Fruit fly (Drosophila melanogaster) whole organism, embryonic: ENCODE data around the gene Gyc89Da.

ENCODE experiments used
- Aef1 ChIP-seq: fragments of 200-800 bp; sonication (Bioruptor generic); IDR thresholded peaks from 3 replicates; pipeline ENCODE4 v1.3.6; 2022; ENCODE audit warnings: missing biosample characterization, missing genetic modification characterization
- Bdp1 ChIP-seq: fragments of 200-800 bp; sonication (Bioruptor generic); optimal IDR thresholded peaks from 3 replicates; lab custom pipeline; 2016; ENCODE audit warnings: missing biosample characterization, missing genetic modification characterization
- BtbVII ChIP-seq: fragments of 200-800 bp; sonication (Bioruptor generic); optimal IDR thresholded peaks from 3 replicates; lab custom pipeline; 2017; ENCODE audit warnings: missing biosample characterization, mild to moderate bottlenecking, missing genetic modification characterization
- CG11085 ChIP-seq: fragments of 200-800 bp; sonication (Bioruptor generic); IDR thresholded peaks from 2 replicates; pipeline ENCODE4 v1.3.6; 2022; ENCODE audit warnings: missing biosample characterization, missing genetic modification characterization
- CG11247 ChIP-seq: fragments of 200-800 bp; sonication (Bioruptor generic); IDR thresholded peaks from 2 replicates; pipeline ENCODE4 v1.3.6; 2022; ENCODE audit warnings: missing biosample characterization, missing genetic modification characterization
- CG12071 ChIP-seq: fragments of 200-800 bp; sonication (Bioruptor generic); optimal IDR thresholded peaks from 3 replicates; lab custom pipeline; 2018; ENCODE audit warnings: missing biosample characterization, mild to moderate bottlenecking, missing genetic modification characterization
- CG13123 ChIP-seq: fragments of 200-800 bp; sonication (Bioruptor generic); optimal IDR thresholded peaks from 2 replicates; lab custom pipeline; 2016; ENCODE audit warnings: missing biosample characterization, missing genetic modification characterization
- CG13287 ChIP-seq: fragments of 200-800 bp; sonication (Bioruptor generic); IDR thresholded peaks from 2 replicates; pipeline ENCODE4 v1.3.6; 2022; ENCODE audit warnings: missing biosample characterization, missing genetic modification characterization; ENCODE audit not compliant: partially characterized antibody
- CG13624 ChIP-seq: fragments of 200-800 bp; sonication (Bioruptor generic); optimal IDR thresholded peaks from 2 replicates; lab custom pipeline; 2016; ENCODE audit warnings: missing biosample characterization, missing genetic modification characterization
- CG14710 ChIP-seq: fragments of 200-800 bp; sonication (Bioruptor generic); optimal IDR thresholded peaks from 3 replicates; lab custom pipeline; 2019; ENCODE audit warnings: missing biosample characterization, mild to moderate bottlenecking, missing genetic modification characterization, moderate library complexity
- CG15514 ChIP-seq: fragments of 200-800 bp; sonication (Bioruptor generic); optimal IDR thresholded peaks from 3 replicates; lab custom pipeline; 2017; ENCODE audit warnings: missing biosample characterization, missing genetic modification characterization, mild to moderate bottlenecking, moderate library complexity, missing genetic modification reagents
- CG1603 ChIP-seq: fragments of 200-800 bp; sonication (Bioruptor generic); optimal IDR thresholded peaks from 2 replicates; lab custom pipeline; 2019; ENCODE audit warnings: missing biosample characterization, mild to moderate bottlenecking, missing genetic modification characterization, moderate library complexity
- CG17359 ChIP-seq: fragments of 200-800 bp; sonication (Bioruptor generic); optimal IDR thresholded peaks from 3 replicates; lab custom pipeline; 2018; ENCODE audit warnings: missing biosample characterization, mild to moderate bottlenecking, missing genetic modification characterization, moderate library complexity
- CG17385 ChIP-seq: fragments of 200-800 bp; sonication (Bioruptor generic); optimal IDR thresholded peaks from 3 replicates; lab custom pipeline; 2018; ENCODE audit warnings: missing biosample characterization, mild to moderate bottlenecking, missing genetic modification characterization
- CG17612 ChIP-seq: fragments of 200-800 bp; sonication (Bioruptor generic); IDR thresholded peaks from 2 replicates; pipeline ENCODE4 v1.3.6; 2022; ENCODE audit warnings: missing biosample characterization, missing genetic modification characterization
- CG17829 ChIP-seq: fragments of 200-800 bp; optimal IDR thresholded peaks from 2 replicates; lab custom pipeline; 2019; ENCODE audit warnings: missing biosample characterization, mild to moderate bottlenecking, missing genetic modification characterization, moderate library complexity
- CG1832 ChIP-seq: fragments of 200-800 bp; sonication (Bioruptor generic); optimal IDR thresholded peaks from 2 replicates; lab custom pipeline; 2017; ENCODE audit warnings: missing biosample characterization, mild to moderate bottlenecking, missing genetic modification characterization, inconsistent platforms
- CG2712 ChIP-seq: fragments of 200-800 bp; optimal IDR thresholded peaks from 3 replicates; lab custom pipeline; 2019; ENCODE audit warnings: missing biosample characterization, mild to moderate bottlenecking, missing genetic modification characterization, moderate library complexity
- CG3281 ChIP-seq: fragments of 200-800 bp; sonication (Bioruptor generic); optimal IDR thresholded peaks from 3 replicates; lab custom pipeline; 2017; ENCODE audit warnings: missing biosample characterization, mild to moderate bottlenecking, missing genetic modification characterization
- CG43689 ChIP-seq: fragments of 200-800 bp; sonication (Bioruptor generic); IDR thresholded peaks from 2 replicates; pipeline ENCODE4 v1.3.6; 2022; ENCODE audit warnings: missing biosample characterization, missing genetic modification characterization
- CG4707 ChIP-seq: fragments of 200-800 bp; sonication (Bioruptor generic); optimal IDR thresholded peaks from 2 replicates; lab custom pipeline; 2018; ENCODE audit warnings: missing biosample characterization, mild to moderate bottlenecking, missing genetic modification characterization, moderate library complexity
- CG6175 ChIP-seq: fragments of 200-800 bp; sonication (Bioruptor generic); IDR thresholded peaks from 3 replicates; pipeline ENCODE4 v1.3.6; 2022; ENCODE audit warnings: missing biosample characterization, missing genetic modification characterization
- CG6791 ChIP-seq: fragments of 200-800 bp; sonication (Bioruptor generic); IDR thresholded peaks from 3 replicates; pipeline ENCODE4 v1.3.6; 2022; ENCODE audit warnings: missing biosample characterization, missing genetic modification characterization; ENCODE audit not compliant: partially characterized antibody
- CG7928 ChIP-seq: fragments of 200-800 bp; sonication (Bioruptor generic); optimal IDR thresholded peaks from 2 replicates; lab custom pipeline; 2017; ENCODE audit warnings: missing biosample characterization, mild to moderate bottlenecking, missing genetic modification characterization
- CG8281 ChIP-seq: fragments of 200-800 bp; sonication (Bioruptor generic); optimal IDR thresholded peaks from 2 replicates; lab custom pipeline; 2018; ENCODE audit warnings: missing biosample characterization, mild to moderate bottlenecking, missing genetic modification characterization, moderate library complexity
- CG8359 ChIP-seq: fragments of 200-800 bp; sonication (Bioruptor generic); optimal IDR thresholded peaks from 2 replicates; lab custom pipeline; 2017; ENCODE audit warnings: missing biosample characterization, mild to moderate bottlenecking, missing genetic modification characterization, borderline replicate concordance
- CG8924 ChIP-seq: fragments of 200-800 bp; optimal IDR thresholded peaks from 3 replicates; lab custom pipeline; 2019; ENCODE audit warnings: missing biosample characterization, mild to moderate bottlenecking, missing genetic modification characterization, moderate library complexity
- CG8944 ChIP-seq: fragments of 200-800 bp; sonication (Bioruptor generic); optimal IDR thresholded peaks from 3 replicates; lab custom pipeline; 2016; ENCODE audit warnings: missing biosample characterization, missing genetic modification characterization
- CkIIα-i1 ChIP-seq: fragments of 200-800 bp; sonication (Bioruptor generic); IDR thresholded peaks from 2 replicates; pipeline ENCODE4 v1.3.6; 2022; ENCODE audit warnings: missing biosample characterization, missing genetic modification characterization
- CrebB ChIP-seq: fragments of 200-800 bp; sonication (Bioruptor generic); optimal IDR thresholded peaks from 3 replicates; lab custom pipeline; 2018; ENCODE audit warnings: missing biosample characterization, mild to moderate bottlenecking, missing genetic modification characterization
- Doc2 ChIP-seq: fragments of 200-800 bp; sonication (Bioruptor generic); IDR thresholded peaks from 2 replicates; pipeline ENCODE4 v1.3.6; 2022; ENCODE audit warnings: missing biosample characterization, missing genetic modification characterization
- Dref ChIP-seq: fragments of 200-800 bp; sonication (Bioruptor generic); IDR thresholded peaks from 2 replicates; pipeline ENCODE4 v1.3.6; 2022; ENCODE audit warnings: missing biosample characterization, missing genetic modification characterization
- ERR ChIP-seq: fragments of 200-800 bp; sonication (Bioruptor generic); optimal IDR thresholded peaks from 2 replicates; lab custom pipeline; 2016; ENCODE audit warnings: missing biosample characterization, missing genetic modification characterization
- GATAe ChIP-seq: fragments of 200-800 bp; sonication (Bioruptor generic); conservative IDR thresholded peaks from 2 replicates; pipeline ENCODE4 v1.3.6; 2022; ENCODE audit warnings: missing biosample characterization, missing genetic modification characterization
- Hmx ChIP-seq: fragments of 200-800 bp; sonication (Bioruptor generic); optimal IDR thresholded peaks from 2 replicates; lab custom pipeline; 2016; ENCODE audit warnings: missing biosample characterization, missing genetic modification characterization
- Lhr ChIP-seq: fragments of 200-800 bp; sonication (Bioruptor generic); optimal IDR thresholded peaks from 3 replicates; lab custom pipeline; 2017; ENCODE audit warnings: mild to moderate bottlenecking, missing biosample characterization, missing genetic modification reagents, missing genetic modification characterization
- MBD-R2 ChIP-seq: fragments of 200-800 bp; sonication (Bioruptor generic); IDR thresholded peaks from 2 replicates; pipeline ENCODE4 v1.3.6; 2022; ENCODE audit warnings: missing biosample characterization, missing genetic modification characterization
- PHDP ChIP-seq: fragments of 200-800 bp; sonication (Bioruptor generic); optimal IDR thresholded peaks from 3 replicates; lab custom pipeline; 2018; ENCODE audit warnings: missing biosample characterization, mild to moderate bottlenecking, missing genetic modification characterization, moderate library complexity
- Rx ChIP-seq: fragments of 200-800 bp; sonication (Bioruptor generic); IDR thresholded peaks from 2 replicates; pipeline ENCODE4 v1.3.6; 2022; ENCODE audit warnings: missing biosample characterization, missing genetic modification characterization
- cas ChIP-seq: fragments of 200-800 bp; sonication (Bioruptor generic); IDR thresholded peaks from 2 replicates; pipeline ENCODE4 v1.3.6; 2022; ENCODE audit warnings: missing biosample characterization, missing genetic modification characterization
- ci ChIP-seq: fragments of 200-800 bp; sonication (Bioruptor generic); IDR thresholded peaks from 3 replicates; pipeline ENCODE4 v1.3.6; 2022; ENCODE audit warnings: missing biosample characterization, missing genetic modification characterization
- exex ChIP-seq: fragments of 200-800 bp; sonication (Bioruptor generic); optimal IDR thresholded peaks from 4 replicates; lab custom pipeline; 2018; ENCODE audit warnings: missing biosample characterization, mild to moderate bottlenecking, missing genetic modification characterization, moderate library complexity
- gfzf ChIP-seq: fragments of 200-800 bp; sonication (Bioruptor generic); optimal IDR thresholded peaks from 2 replicates; lab custom pipeline; 2016; ENCODE audit warnings: missing biosample characterization, mild to moderate bottlenecking, missing genetic modification characterization, moderate library complexity
- gt ChIP-seq: fragments of 200-800 bp; sonication (Bioruptor generic); IDR thresholded peaks from 2 replicates; pipeline ENCODE4 v1.3.6; 2022; ENCODE audit warnings: missing biosample characterization, missing genetic modification characterization
- her ChIP-seq: fragments of 200-800 bp; sonication (Bioruptor generic); optimal IDR thresholded peaks from 2 replicates; lab custom pipeline; 2016; ENCODE audit warnings: missing biosample characterization, missing genetic modification characterization
- knrl ChIP-seq: fragments of 200-800 bp; sonication (Bioruptor generic); IDR thresholded peaks from 3 replicates; pipeline ENCODE4 v1.3.6; 2022; ENCODE audit warnings: missing biosample characterization, missing genetic modification characterization; ENCODE audit not compliant: partially characterized antibody
- peb ChIP-seq: fragments of 200-800 bp; sonication (Bioruptor generic); IDR thresholded peaks from 2 replicates; pipeline ENCODE4 v1.3.6; 2022; ENCODE audit warnings: missing biosample characterization, missing genetic modification characterization
- pho ChIP-seq: fragments of 200-800 bp; sonication (Bioruptor generic); optimal IDR thresholded peaks from 2 replicates; lab custom pipeline; 2016; ENCODE audit warnings: missing biosample characterization, missing genetic modification characterization
- pzg ChIP-seq: fragments of 200-800 bp; sonication (Bioruptor generic); optimal IDR thresholded peaks from 3 replicates; lab custom pipeline; 2018; ENCODE audit warnings: missing biosample characterization, mild to moderate bottlenecking, missing genetic modification characterization, moderate library complexity
- rib ChIP-seq: fragments of 200-800 bp; sonication (Bioruptor generic); IDR thresholded peaks from 2 replicates; pipeline ENCODE4 v1.3.6; 2022; ENCODE audit warnings: missing biosample characterization, missing genetic modification characterization
- sim ChIP-seq: fragments of 200-800 bp; sonication (Bioruptor generic); IDR thresholded peaks from 2 replicates; pipeline ENCODE4 v1.3.6; 2022; ENCODE audit warnings: missing biosample characterization, missing genetic modification characterization
- wek ChIP-seq: fragments of 200-800 bp; sonication (Bioruptor generic); optimal IDR thresholded peaks from 3 replicates; lab custom pipeline; 2018; ENCODE audit warnings: missing biosample characterization, mild to moderate bottlenecking, missing genetic modification characterization, moderate library complexity

The Gyc89Da gene

dm6 chr3R:16496209-16496608 lies 23.8 kb downstream of the Gyc89Da start (continued):
- TF ChIP-seq CG13123 (GFP tag; lab: Kevin White, UChicago) (no peak), CG43689 (GFP tag; lab: Robert Waterston, UW) (no peak), CrebB (tag; lab: Kevin White, UChicago) (no peak), exex (tag; lab: Kevin White, UChicago) (no peak), MBD-R2 (GFP tag; lab: Robert Waterston, UW) (no peak), CG4707 (peak; percentile 21), peb (no peak), ERR (GFP tag; lab: Kevin White, UChicago) (no peak), CG13287 (GFP tag; lab: Robert Waterston, UW) (no peak), Rx (GFP tag; lab: Robert Waterston, UW) (0 out of 2 replicates have a peak, but pooled peaks have one; percentile 36), CG7928 (GFP tag; lab: Kevin White, UChicago) (no peak), Bdp1 (no peak), CkIIα-i1 (GFP tag; lab: Robert Waterston, UW) (no peak), CG2712 (tag; lab: Kevin White, UChicago) (no peak), CG11085 (GFP tag; lab: Robert Waterston, UW) (no peak), Hmx (GFP tag; lab: Kevin White, UChicago) (no peak), CG8281 (tag; lab: Kevin White, UChicago) (peak; percentile 14), Aef1 (GFP tag; lab: Robert Waterston, UW) (no peak), gt (GFP tag; lab: Robert Waterston, UW) (no peak), CG12071 (peak; percentile 1), Lhr (no peak), PHDP (tag; lab: Kevin White, UChicago) (no peak), CG13624 (no peak), CG6175 (GFP tag; lab: Robert Waterston, UW) (no peak), CG17359 (tag; lab: Kevin White, UChicago) (no peak), CG17829 (tag; lab: Kevin White, UChicago) (no peak), BtbVII (no peak), ci (0 out of 3 replicates have a peak, but pooled peaks have one; percentile 39), CG8359 (GFP tag; lab: Kevin White, UChicago) (no peak), her (GFP tag; lab: Kevin White, UChicago) (no peak), rib (GFP tag; lab: Robert Waterston, UW) (no peak), CG1832 (no peak), CG6791 (GFP tag; lab: Robert Waterston, UW) (no peak), CG15514 (GFP tag; lab: Kevin White, UChicago) (no peak), CG1603 (tag; lab: Kevin White, UChicago) (no peak), cas (no peak), CG8944 (GFP tag; lab: Kevin White, UChicago) (no peak), CG14710 (peak; percentile 43), CG3281 (GFP tag; lab: Kevin White, UChicago) (no peak), CG11247 (GFP tag; lab: Robert Waterston, UW) (no peak), gfzf (GFP tag; lab: Kevin White, UChicago) (no peak), GATAe (GFP tag; lab: Robert Waterston, UW) (no peak), Doc2 (GFP tag; lab: Robert Waterston, UW) (no peak), pho (no peak), knrl (no peak), CG17612 (GFP tag; lab: Robert Waterston, UW) (no peak), CG8924 (tag; lab: Kevin White, UChicago) (peak; percentile 58), CG17385 (GFP tag; lab: Kevin White, UChicago) (peak; percentile 58), Dref (no peak), pzg (no peak), wek (GFP tag; lab: Kevin White, UChicago) (no peak), sim (GFP tag; lab: Robert Waterston, UW) (no peak)
